Worm (Caenorhabditis elegans) whole organism, mixed stage, embryonic: ENCODE results near the gene rgef-1.

Experiments
- elt-1 ChIP-seq: sonication (generic microtip); optimal IDR thresholded peaks from 2 replicates; lab custom pipeline; 2017; ENCODE audit warnings: missing genetic modification characterization, mild to moderate bottlenecking, missing compliant biosample characterization, antibody characterized with exemption, moderate library complexity, borderline replicate concordance; ENCODE audit not compliant: insufficient read depth
- hlh-1 ChIP-seq: fragments of 150-350 bp; optimal IDR thresholded peaks from 2 replicates; lab custom pipeline; 2014; ENCODE audit warnings: missing biosample characterization, missing genetic modification reagents, missing genetic modification characterization
- lin-32 ChIP-seq: fragments of 200-800 bp; sonication (Bioruptor generic); optimal IDR thresholded peaks from 2 replicates; lab custom pipeline; 2018; ENCODE audit warnings: mild to moderate bottlenecking, missing genetic modification characterization, missing compliant biosample characterization
- lsy-2 ChIP-seq: fragments of 150-350 bp; optimal IDR thresholded peaks from 2 replicates; lab custom pipeline; 2014; ENCODE audit warnings: missing biosample characterization, missing genetic modification characterization
- mep-1 ChIP-seq: fragments of 150-350 bp; optimal IDR thresholded peaks from 2 replicates; lab custom pipeline; 2017; ENCODE audit warnings: missing biosample characterization, missing genetic modification reagents, missing genetic modification characterization, inconsistent platforms
- nhr-12 ChIP-seq: fragments of 150-350 bp; optimal IDR thresholded peaks from 2 replicates; lab custom pipeline; 2014; ENCODE audit warnings: missing biosample characterization, missing genetic modification characterization
- nhr-237 ChIP-seq: fragments of 150-350 bp; optimal IDR thresholded peaks from 2 replicates; lab custom pipeline; 2014; ENCODE audit warnings: missing biosample characterization, missing genetic modification characterization
- nhr-76 ChIP-seq: sonication (generic microtip); optimal IDR thresholded peaks from 2 replicates; lab custom pipeline; 2017; ENCODE audit warnings: missing biosample characterization, missing genetic modification characterization
- pha-4 ChIP-seq: fragments of 150-350 bp; optimal IDR thresholded peaks from 2 replicates; lab custom pipeline; 2018; ENCODE audit warnings: missing biosample characterization, missing genetic modification reagents, missing genetic modification characterization
- sem-2 ChIP-seq: fragments of 200-800 bp; sonication (Bioruptor generic); optimal IDR thresholded peaks from 2 replicates; lab custom pipeline; 2018; ENCODE audit warnings: mild to moderate bottlenecking, missing genetic modification characterization, missing compliant biosample characterization
- unc-39 ChIP-seq: fragments of 150-350 bp; optimal IDR thresholded peaks from 2 replicates; lab custom pipeline; 2014; ENCODE audit warnings: missing biosample characterization, missing genetic modification characterization
- zip-8 ChIP-seq: fragments of 150-350 bp; optimal IDR thresholded peaks from 2 replicates; lab custom pipeline; 2014; ENCODE audit warnings: missing biosample characterization, missing genetic modification characterization
- ztf-11 ChIP-seq: fragments of 150-350 bp; optimal IDR thresholded peaks from 2 replicates; lab custom pipeline; 2014; ENCODE audit warnings: missing biosample characterization, missing genetic modification characterization

- TF ChIP-seq unc-39 (no peak), pha-4 (no peak), lsy-2 (tag; lab: Kevin White, UChicago) (no peak), zip-8 (tag; lab: Kevin White, UChicago) (no peak), sem-2 (GFP tag; lab: Kevin White, UChicago) (no peak), ztf-11 (tag; lab: Kevin White, UChicago) (no peak), nhr-237 (tag; lab: Kevin White, UChicago) (no peak), elt-1 (tag; lab: Kevin White, UChicago) (no peak), mep-1 (tag; lab: Kevin White, UChicago) (peak; percentile 48), nhr-76 (tag; lab: Kevin White, UChicago) (no peak), lin-32 (GFP tag; lab: Kevin White, UChicago) (no peak), hlh-1 (tag; lab: Kevin White, UChicago) (no peak), nhr-12 (tag; lab: Kevin White, UChicago) (no peak)
Measured at ce11 chrV:9513590-9513989, 47.9 kb downstream of the rgef-1 start, which contains the start of gene eif-2Bdelta.
